Fruit fly (Drosophila melanogaster): ENCODE measurements around the gene CG31882.

CG31882 gene

dm6 chr2L:9618871-9619270 is 6.2 kb downstream of the CG31882 start:
- TF ChIP-seq dsf (GFP tag; optimal IDR thresholded peaks at IDR 0.05; ENCODE audit: borderline replicate concordance) = no peak
- TF ChIP-seq h (GFP tag; optimal IDR thresholded peaks at IDR 0.05) = peak; percentile 48
- no peak for TF ChIP-seq woc (GFP tag; optimal IDR thresholded peaks at IDR 0.05)
- no peak for TF ChIP-seq HLH106 (tag; optimal IDR thresholded peaks at IDR 0.05)
- no peak for TF ChIP-seq Rel (GFP tag; optimal IDR thresholded peaks at IDR 0.05)
- peak; percentile 5 for TF ChIP-seq Rel (tag; optimal IDR thresholded peaks at IDR 0.05)
- TF ChIP-seq fru (GFP tag; optimal IDR thresholded peaks at IDR 0.05) = no peak
- TF ChIP-seq Abd-B (GFP tag; optimal IDR thresholded peaks at IDR 0.05) = no peak
- no peak for TF ChIP-seq Jra (GFP tag; optimal IDR thresholded peaks at IDR 0.05)
- no peak for TF ChIP-seq OdsH (GFP tag; optimal IDR thresholded peaks at IDR 0.05)
- no peak for TF ChIP-seq usp (GFP tag; optimal IDR thresholded peaks at IDR 0.05)
- TF ChIP-seq Myc (optimal IDR thresholded peaks at IDR 0.05) = no peak
- no peak for TF ChIP-seq rgr (GFP tag; optimal IDR thresholded peaks at IDR 0.05)
- no peak for TF ChIP-seq Mio (GFP tag; optimal IDR thresholded peaks at IDR 0.05)
- TF ChIP-seq br (GFP tag; optimal IDR thresholded peaks at IDR 0.05) = peak; percentile 61
- no peak for TF ChIP-seq Hr83 (GFP tag; optimal IDR thresholded peaks at IDR 0.05; ENCODE audit: poor library complexity, severe bottlenecking)
- no peak for TF ChIP-seq foxo (GFP tag; optimal IDR thresholded peaks at IDR 0.05)
- TF ChIP-seq psq (GFP tag; optimal IDR thresholded peaks at IDR 0.05) = no peak

- TF ChIP-seq tai (GFP tag; optimal IDR thresholded peaks at IDR 0.05) (no peak), GATAd (GFP tag; optimal IDR thresholded peaks at IDR 0.05) (no peak), Sp1 (GFP tag; optimal IDR thresholded peaks at IDR 0.05) (no peak), h (GFP tag; optimal IDR thresholded peaks at IDR 0.05) (no peak)
Measured at dm6 chr2L:9617908-9618307, 7.2 kb downstream of the CG31882 start.

- no peak for TF ChIP-seq Myc (optimal IDR thresholded peaks at IDR 0.05)
- peak; percentile 60 for TF ChIP-seq Vsx2 (GFP tag; optimal IDR thresholded peaks at IDR 0.05; ENCODE audit: partially characterized antibody)
- peak; percentile 42 for TF ChIP-seq Dif (GFP tag; optimal IDR thresholded peaks at IDR 0.05; ENCODE audit: partially characterized antibody)
- no peak for TF ChIP-seq lola (GFP tag; optimal IDR thresholded peaks at IDR 0.05)
- no peak for TF ChIP-seq sage (GFP tag; optimal IDR thresholded peaks at IDR 0.05)
- no peak for TF ChIP-seq dmrt93B (GFP tag; optimal IDR thresholded peaks at IDR 0.05)
- no peak for TF ChIP-seq dsf (GFP tag; optimal IDR thresholded peaks at IDR 0.05; ENCODE audit: borderline replicate concordance)
- no peak for TF ChIP-seq Abd-B (GFP tag; optimal IDR thresholded peaks at IDR 0.05)
- peak; percentile 69 for TF ChIP-seq Hnf4 (GFP tag; optimal IDR thresholded peaks at IDR 0.05)
- TF ChIP-seq br (GFP tag; optimal IDR thresholded peaks at IDR 0.05) = peak; percentile 42
- peak; percentile 8 for TF ChIP-seq OdsH (GFP tag; optimal IDR thresholded peaks at IDR 0.05)
- no peak for TF ChIP-seq Rel (GFP tag; optimal IDR thresholded peaks at IDR 0.05)
- TF ChIP-seq Rel (tag; optimal IDR thresholded peaks at IDR 0.05) = peak; percentile 41
- TF ChIP-seq rgr (GFP tag; optimal IDR thresholded peaks at IDR 0.05) = peak; percentile 62
- no peak for TF ChIP-seq HLH106 (tag; optimal IDR thresholded peaks at IDR 0.05)
- TF ChIP-seq dl (GFP tag; optimal IDR thresholded peaks at IDR 0.05; ENCODE audit: insufficient read depth in 1 of 2, partially characterized antibody in 2 of 2) = no peak
- TF ChIP-seq foxo (GFP tag; optimal IDR thresholded peaks at IDR 0.05) = peak in 1 of 2 experiments; percentile 26
- no peak for TF ChIP-seq ey (GFP tag; optimal IDR thresholded peaks at IDR 0.05)
- TF ChIP-seq CG9705 (GFP tag; optimal IDR thresholded peaks at IDR 0.05) = no peak
- no peak for TF ChIP-seq Hr78 (GFP tag; optimal IDR thresholded peaks at IDR 0.05)
- TF ChIP-seq jim (GFP tag; optimal IDR thresholded peaks at IDR 0.05) = peak; percentile 82
- TF ChIP-seq pan (optimal IDR thresholded peaks at IDR 0.05) = no peak
- peak; percentile 8 for TF ChIP-seq h (GFP tag; optimal IDR thresholded peaks at IDR 0.05)
- peak; percentile 76 for TF ChIP-seq Hr83 (GFP tag; optimal IDR thresholded peaks at IDR 0.05; ENCODE audit: poor library complexity, severe bottlenecking)
- TF ChIP-seq woc (GFP tag; optimal IDR thresholded peaks at IDR 0.05) = no peak
- no peak for TF ChIP-seq usp (GFP tag; optimal IDR thresholded peaks at IDR 0.05)
- TF ChIP-seq CG32264 (GFP tag; optimal IDR thresholded peaks at IDR 0.05) = no peak
- TF ChIP-seq sv (GFP tag; optimal IDR thresholded peaks at IDR 0.05) = peak; percentile 33
- TF ChIP-seq fru (GFP tag; optimal IDR thresholded peaks at IDR 0.05) = peak; percentile 38
- TF ChIP-seq Jra (GFP tag; optimal IDR thresholded peaks at IDR 0.05) = peak; percentile 76
- TF ChIP-seq Sp1 (GFP tag; optimal IDR thresholded peaks at IDR 0.05) = peak; percentile 26
- no peak for TF ChIP-seq Mio (GFP tag; optimal IDR thresholded peaks at IDR 0.05)
Measured at dm6 chr2L:9616654-9617053, 8.4 kb downstream of the CG31882 start.

All from whole organism, wandering third instar larva.